Worm (Caenorhabditis elegans) whole organism, L3 larva: ENCODE measurements around the gene C07H4.1.

ENCODE experiments used
- R02D3.7 ChIP-seq: fragments of 150-350 bp; optimal IDR thresholded peaks from 2 replicates; lab custom pipeline; 2014; ENCODE audit warnings: missing biosample characterization, missing genetic modification characterization
- ama-1 ChIP-seq: fragments of 150-350 bp; optimal IDR thresholded peaks from 2 replicates; lab custom pipeline; 2018
- daf-12 ChIP-seq: fragments of 150-350 bp; optimal IDR thresholded peaks from 2 replicates; lab custom pipeline; 2014; ENCODE audit warnings: missing biosample characterization, missing genetic modification reagents, missing genetic modification characterization
- egl-5 ChIP-seq: fragments of 150-350 bp; optimal IDR thresholded peaks from 2 replicates; lab custom pipeline; 2017; ENCODE audit warnings: missing biosample characterization, missing genetic modification reagents, missing genetic modification characterization, inconsistent platforms
- fkh-10 ChIP-seq: sonication (generic microtip); optimal IDR thresholded peaks from 2 replicates; lab custom pipeline; 2017; ENCODE audit warnings: missing biosample characterization, missing genetic modification reagents, missing genetic modification characterization
- fos-1 ChIP-seq: fragments of 150-350 bp; optimal IDR thresholded peaks from 2 replicates; lab custom pipeline; 2014; ENCODE audit warnings: missing biosample characterization, missing genetic modification characterization
- lin-15B ChIP-seq: fragments of 150-350 bp; optimal IDR thresholded peaks from 2 replicates; lab custom pipeline; 2014; ENCODE audit warnings: missing biosample characterization, missing genetic modification characterization
- lin-39 ChIP-seq: fragments of 150-350 bp; optimal IDR thresholded peaks from 2 replicates; lab custom pipeline; 2018; ENCODE audit warnings: missing biosample characterization, missing genetic modification reagents, missing genetic modification characterization
- nhr-11 ChIP-seq: fragments of 150-350 bp; optimal IDR thresholded peaks from 2 replicates; lab custom pipeline; 2014; ENCODE audit warnings: missing biosample characterization, missing genetic modification characterization
- nhr-237 ChIP-seq: fragments of 150-350 bp; optimal IDR thresholded peaks from 2 replicates; lab custom pipeline; 2014; ENCODE audit warnings: missing biosample characterization, missing genetic modification characterization
- nhr-28 ChIP-seq: fragments of 150-350 bp; optimal IDR thresholded peaks from 2 replicates; lab custom pipeline; 2014; ENCODE audit warnings: missing biosample characterization, missing genetic modification characterization
- pqm-1 ChIP-seq: fragments of 150-350 bp; optimal IDR thresholded peaks from 2 replicates; lab custom pipeline; 2017; ENCODE audit warnings: missing biosample characterization, missing genetic modification characterization, inconsistent platforms
- skn-1 ChIP-seq: fragments of 150-350 bp; optimal IDR thresholded peaks from 2 replicates; lab custom pipeline; 2014; ENCODE audit warnings: missing biosample characterization, missing genetic modification characterization

- TF ChIP-seq lin-39 (tag; lab: Kevin White, UChicago): no peak
- TF ChIP-seq nhr-28 (tag; lab: Kevin White, UChicago): no peak
- no peak for TF ChIP-seq fkh-10 (GFP tag; lab: Kevin White, UChicago)
- no peak for TF ChIP-seq pqm-1 (tag; lab: Kevin White, UChicago)
- TF ChIP-seq fos-1: no peak
- no peak for TF ChIP-seq lin-15B (tag; lab: Kevin White, UChicago)
- no peak for TF ChIP-seq skn-1 (tag; lab: Kevin White, UChicago)
- no peak for TF ChIP-seq egl-5 (tag; lab: Kevin White, UChicago)
- no peak for TF ChIP-seq nhr-11 (tag; lab: Kevin White, UChicago)
- TF ChIP-seq R02D3.7 (tag; lab: Kevin White, UChicago): no peak
- TF ChIP-seq ama-1: no peak
- no peak for TF ChIP-seq nhr-237
- no peak for TF ChIP-seq daf-12 (tag; lab: Kevin White, UChicago)
These were observed 47.6 kb upstream of the C07H4.1 start for ce11 chrII:9141110-9141509.
